Fruit fly (Drosophila melanogaster) whole organism, embryonic: Measurements from ENCODE around the gene CG44000.

Experiments
- B-H2 ChIP-seq: fragments of 200-800 bp; sonication (Bioruptor generic); optimal IDR thresholded peaks from 2 replicates; lab custom pipeline; 2018; ENCODE audit warnings: missing biosample characterization, mild to moderate bottlenecking, missing genetic modification characterization
- CG10267 ChIP-seq: fragments of 200-800 bp; sonication (Bioruptor generic); optimal IDR thresholded peaks from 2 replicates; lab custom pipeline; 2018; ENCODE audit warnings: missing biosample characterization, mild to moderate bottlenecking, missing genetic modification characterization, moderate library complexity
- CG12104 ChIP-seq: fragments of 200-800 bp; sonication (Bioruptor generic); optimal IDR thresholded peaks from 3 replicates; lab custom pipeline; 2016; ENCODE audit warnings: missing biosample characterization, missing genetic modification characterization
- CG13894 ChIP-seq: fragments of 200-800 bp; sonication (Bioruptor generic); optimal IDR thresholded peaks from 3 replicates; lab custom pipeline; 2018; ENCODE audit warnings: missing biosample characterization, mild to moderate bottlenecking, missing genetic modification characterization, moderate library complexity
- CG1529 ChIP-seq: fragments of 200-800 bp; sonication (Bioruptor generic); optimal IDR thresholded peaks from 3 replicates; lab custom pipeline; 2018; ENCODE audit warnings: missing biosample characterization, missing genetic modification characterization
- CG15601 ChIP-seq: fragments of 200-800 bp; sonication (Bioruptor generic); optimal IDR thresholded peaks from 3 replicates; lab custom pipeline; 2019; ENCODE audit warnings: missing biosample characterization, mild to moderate bottlenecking, missing genetic modification characterization, moderate library complexity
- CG1602 ChIP-seq: fragments of 200-800 bp; sonication (Bioruptor generic); optimal IDR thresholded peaks from 3 replicates; lab custom pipeline; 2016; ENCODE audit warnings: missing biosample characterization, missing genetic modification characterization
- CG17186 ChIP-seq: fragments of 200-800 bp; sonication (Bioruptor generic); optimal IDR thresholded peaks from 3 replicates; lab custom pipeline; 2017; ENCODE audit warnings: missing biosample characterization, missing genetic modification reagents, missing genetic modification characterization
- CG17361 ChIP-seq: fragments of 200-800 bp; sonication (Bioruptor generic); IDR thresholded peaks from 3 replicates; pipeline ENCODE4 v1.3.6; 2022; ENCODE audit warnings: missing biosample characterization, missing genetic modification characterization
- CG18011 ChIP-seq: fragments of 200-800 bp; sonication (Bioruptor generic); optimal IDR thresholded peaks from 2 replicates; lab custom pipeline; 2017; ENCODE audit warnings: missing biosample characterization, missing genetic modification characterization, mild to moderate bottlenecking, moderate library complexity, missing genotype
- CG1832 ChIP-seq: fragments of 200-800 bp; sonication (Bioruptor generic); optimal IDR thresholded peaks from 2 replicates; lab custom pipeline; 2017; ENCODE audit warnings: missing biosample characterization, mild to moderate bottlenecking, missing genetic modification characterization, inconsistent platforms
- CG2116 ChIP-seq: fragments of 200-800 bp; sonication (Bioruptor generic); optimal IDR thresholded peaks from 3 replicates; lab custom pipeline; 2018; ENCODE audit warnings: missing biosample characterization, mild to moderate bottlenecking, missing genetic modification characterization
- CG31441 ChIP-seq: fragments of 200-800 bp; sonication (Bioruptor generic); IDR thresholded peaks from 2 replicates; pipeline ENCODE4 v1.3.6; 2022; ENCODE audit warnings: missing biosample characterization, missing genetic modification characterization
- CG4820 ChIP-seq: fragments of 200-800 bp; sonication (Bioruptor generic); optimal IDR thresholded peaks from 3 replicates; lab custom pipeline; 2016; ENCODE audit warnings: missing biosample characterization, missing genetic modification characterization
- CG6765 ChIP-seq: fragments of 200-800 bp; sonication (Bioruptor generic); optimal IDR thresholded peaks from 3 replicates; lab custom pipeline; 2017; ENCODE audit warnings: missing biosample characterization, mild to moderate bottlenecking, missing genetic modification characterization
- CG6791 ChIP-seq: fragments of 200-800 bp; sonication (Bioruptor generic); IDR thresholded peaks from 3 replicates; pipeline ENCODE4 v1.3.6; 2022; ENCODE audit warnings: missing biosample characterization, missing genetic modification characterization; ENCODE audit not compliant: partially characterized antibody
- CG7745 ChIP-seq: fragments of 200-800 bp; sonication (Bioruptor generic); optimal IDR thresholded peaks from 2 replicates; lab custom pipeline; 2018; ENCODE audit warnings: missing biosample characterization, mild to moderate bottlenecking, missing genetic modification characterization, moderate library complexity
- CG7786 ChIP-seq: fragments of 200-800 bp; sonication (Bioruptor generic); optimal IDR thresholded peaks from 2 replicates; lab custom pipeline; 2016; ENCODE audit warnings: missing biosample characterization, missing genetic modification characterization
- CG9817 ChIP-seq: fragments of 200-800 bp; sonication (Bioruptor generic); optimal IDR thresholded peaks from 2 replicates; lab custom pipeline; 2018; ENCODE audit warnings: missing biosample characterization, mild to moderate bottlenecking, missing genetic modification characterization, moderate library complexity
- Dip2 ChIP-seq: fragments of 200-800 bp; sonication (Bioruptor generic); IDR thresholded peaks from 2 replicates; pipeline ENCODE4 v1.3.6; 2022; ENCODE audit warnings: missing biosample characterization, missing genetic modification characterization
- Drgx ChIP-seq: fragments of 200-800 bp; sonication (Bioruptor generic); IDR thresholded peaks from 2 replicates; pipeline ENCODE4 v1.3.6; 2022; ENCODE audit warnings: missing biosample characterization, missing genetic modification characterization
- Ets65A ChIP-seq: fragments of 200-800 bp; sonication (Bioruptor generic); peaks from one replicate; lab custom pipeline; 2016; ENCODE audit warnings: missing biosample characterization, missing genetic modification characterization
- Gsc ChIP-seq: fragments of 200-800 bp; sonication (Bioruptor generic); IDR thresholded peaks from 2 replicates; pipeline ENCODE4 v1.3.6; 2022; ENCODE audit warnings: missing biosample characterization, missing genetic modification characterization
- Hr39 ChIP-seq: fragments of >200 bp; optimal IDR thresholded peaks from 2 replicates; lab custom pipeline; 2017
- Jarid2 ChIP-seq: fragments of 200-800 bp; sonication (Bioruptor generic); optimal IDR thresholded peaks from 3 replicates; lab custom pipeline; 2017; ENCODE audit warnings: mild to moderate bottlenecking, missing biosample characterization, missing genetic modification reagents, missing genetic modification characterization
- Oaz ChIP-seq: fragments of 200-800 bp; sonication (Bioruptor generic); IDR thresholded peaks from 2 replicates; pipeline ENCODE4 v1.3.6; 2022; ENCODE audit warnings: missing biosample characterization, missing genetic modification characterization
- Ravus ChIP-seq: fragments of 200-800 bp; sonication (Bioruptor generic); IDR thresholded peaks from 2 replicates; pipeline ENCODE4 v1.3.6; 2022; ENCODE audit warnings: missing biosample characterization, missing genetic modification characterization
- Sry-β ChIP-seq: fragments of 200-800 bp; sonication (Bioruptor generic); optimal IDR thresholded peaks from 2 replicates; lab custom pipeline; 2018; ENCODE audit warnings: missing biosample characterization, mild to moderate bottlenecking, missing genetic modification characterization, moderate library complexity
- Vsx1 ChIP-seq: fragments of 200-800 bp; sonication (Bioruptor generic); optimal IDR thresholded peaks from 2 replicates; lab custom pipeline; 2017; ENCODE audit warnings: missing biosample characterization, mild to moderate bottlenecking, missing genetic modification characterization, missing genetic modification reagents
- Xrp1 ChIP-seq: fragments of 200-800 bp; sonication (Bioruptor generic); IDR thresholded peaks from 2 replicates; pipeline ENCODE4 v1.3.6; 2022; ENCODE audit warnings: missing biosample characterization, missing genetic modification characterization
- cato ChIP-seq: fragments of 200-800 bp; sonication (Bioruptor generic); optimal IDR thresholded peaks from 2 replicates; lab custom pipeline; 2016; ENCODE audit warnings: missing biosample characterization, missing genetic modification characterization, borderline replicate concordance
- chif ChIP-seq, 2 experiments: fragments of 200-800 bp; sonication (Bioruptor generic); optimal IDR thresholded peaks; 3 replicates each; lab custom pipeline; 2016; ENCODE audit warnings: missing biosample characterization in 2 of 2, missing genetic modification characterization in 2 of 2
- chm ChIP-seq: fragments of 200-800 bp; sonication (Bioruptor generic); IDR thresholded peaks from 2 replicates; pipeline ENCODE4 v1.3.6; 2022; ENCODE audit warnings: missing biosample characterization, missing genetic modification characterization
- chn ChIP-seq: fragments of 200-800 bp; sonication (Bioruptor generic); optimal IDR thresholded peaks from 2 replicates; lab custom pipeline; 2016; ENCODE audit warnings: missing biosample characterization, missing genetic modification characterization
- croc ChIP-seq: fragments of 200-800 bp; sonication (Bioruptor generic); conservative IDR thresholded peaks from 3 replicates; pipeline ENCODE4 v1.3.6; 2022; ENCODE audit warnings: missing biosample characterization, missing genetic modification characterization
- disco-r ChIP-seq: fragments of 200-800 bp; sonication (Bioruptor generic); optimal IDR thresholded peaks from 2 replicates; lab custom pipeline; 2016; ENCODE audit warnings: missing biosample characterization, missing genetic modification characterization
- esg ChIP-seq: fragments of 200-800 bp; sonication (Bioruptor generic); conservative IDR thresholded peaks from 2 replicates; pipeline ENCODE4 v1.3.6; 2022; ENCODE audit warnings: missing biosample characterization, missing genetic modification characterization
- eve ChIP-seq, 2 experiments: fragments of >200 bp; optimal IDR thresholded peaks; 2 replicates each; lab custom pipeline; 2017; ENCODE audit warnings: missing biosample characterization in 2 of 2, missing genetic modification characterization in 2 of 2
- eyg ChIP-seq: fragments of 200-800 bp; sonication (Bioruptor generic); optimal IDR thresholded peaks from 3 replicates; lab custom pipeline; 2016; ENCODE audit warnings: missing biosample characterization, missing genetic modification characterization
- ftz-f1 ChIP-seq: fragments of 200-800 bp; sonication (Bioruptor generic); optimal IDR thresholded peaks from 2 replicates; lab custom pipeline; 2016; ENCODE audit warnings: missing biosample characterization, missing genetic modification characterization
- gsb-n ChIP-seq: fragments of 200-800 bp; sonication (Bioruptor generic); optimal IDR thresholded peaks from 3 replicates; lab custom pipeline; 2018; ENCODE audit warnings: missing biosample characterization, mild to moderate bottlenecking, missing genetic modification characterization
- h ChIP-seq: fragments of >200 bp; optimal IDR thresholded peaks from 2 replicates; lab custom pipeline; 2017
- ham ChIP-seq: fragments of 200-800 bp; sonication (Bioruptor generic); IDR thresholded peaks from 2 replicates; pipeline ENCODE4 v1.3.6; 2022; ENCODE audit warnings: missing biosample characterization, missing genetic modification characterization
- klu ChIP-seq: fragments of 200-800 bp; sonication (Bioruptor generic); IDR thresholded peaks from 2 replicates; pipeline ENCODE4 v1.3.6; 2022; ENCODE audit warnings: missing biosample characterization, missing genetic modification characterization
- lbe ChIP-seq: fragments of 200-800 bp; sonication (Bioruptor generic); optimal IDR thresholded peaks from 2 replicates; lab custom pipeline; 2016; ENCODE audit warnings: missing biosample characterization, mild to moderate bottlenecking, missing genetic modification characterization
- nerfin-1 ChIP-seq: fragments of 200-800 bp; sonication (Bioruptor generic); optimal IDR thresholded peaks from 3 replicates; lab custom pipeline; 2019; ENCODE audit warnings: missing biosample characterization, mild to moderate bottlenecking, missing genetic modification characterization, moderate library complexity
- onecut ChIP-seq: fragments of 200-800 bp; sonication (Bioruptor generic); IDR thresholded peaks from 2 replicates; pipeline ENCODE4 v1.3.6; 2022; ENCODE audit warnings: missing biosample characterization, missing genetic modification characterization
- ro ChIP-seq: fragments of 200-800 bp; sonication (Bioruptor generic); IDR thresholded peaks from 2 replicates; pipeline ENCODE4 v1.3.6; 2022; ENCODE audit warnings: missing biosample characterization, missing genetic modification characterization
- sc ChIP-seq, 3 experiments: fragments of >200 bp in 2 of 3; fragments of 200-800 bp in 1 of 3; sonication (Bioruptor generic) in 1 of 3; optimal IDR thresholded peaks; 2 replicates in 2 of 3; 3 replicates in 1 of 3; lab custom pipeline; 2017; ENCODE audit warnings: mild to moderate bottlenecking in 1 of 3, missing biosample characterization in 1 of 3, missing genetic modification characterization in 1 of 3, missing genetic modification reagents in 1 of 3
- sqz ChIP-seq: fragments of 200-800 bp; sonication (Bioruptor generic); optimal IDR thresholded peaks from 3 replicates; lab custom pipeline; 2018; ENCODE audit warnings: missing biosample characterization, mild to moderate bottlenecking, missing genetic modification characterization
- tin ChIP-seq: fragments of 200-800 bp; sonication (Bioruptor generic); optimal IDR thresholded peaks from 3 replicates; lab custom pipeline; 2016; ENCODE audit warnings: missing biosample characterization, missing genetic modification characterization
- tna ChIP-seq: fragments of 200-800 bp; sonication (Bioruptor generic); IDR thresholded peaks from 2 replicates; pipeline ENCODE4 v1.3.6; 2022; ENCODE audit warnings: missing biosample characterization, missing genetic modification characterization; ENCODE audit not compliant: partially characterized antibody

CG44000 gene

dm6 chr2L:5010784-5011260 lies 32.2 kb upstream of the CG44000 start, which contains the start of the genes CG31917, Tfb5 and SelT (continued):
- peak; percentile 57; the same call in 1 of the 2 replicates for TF ChIP-seq onecut (GFP tag; lab: Robert Waterston, UW)
- no peak for TF ChIP-seq Oaz (GFP tag; lab: Robert Waterston, UW)
- TF ChIP-seq cato: peak; percentile 8
- TF ChIP-seq Dip2 (GFP tag; lab: Robert Waterston, UW): no peak
- no peak for TF ChIP-seq CG31441
- no peak for TF ChIP-seq eyg (GFP tag; lab: Kevin White, UChicago)
- TF ChIP-seq Ets65A: peak; percentile 94
- peak; percentile 55 for TF ChIP-seq CG1602 (GFP tag; lab: Kevin White, UChicago)
- TF ChIP-seq CG1529: no peak
- TF ChIP-seq CG15601 (tag; lab: Kevin White, UChicago): peak; percentile 58
- peak; percentile 96 for TF ChIP-seq Sry-β
- TF ChIP-seq tna (GFP tag; lab: Robert Waterston, UW): no peak
- no peak for TF ChIP-seq Vsx1 (GFP tag; lab: Kevin White, UChicago)
- TF ChIP-seq CG6791 (GFP tag; lab: Robert Waterston, UW): peak; percentile 57; the same call in 2 of the 3 replicates
- no peak for TF ChIP-seq eve (GFP tag; optimal IDR thresholded peaks at IDR 0.05; lab: Kevin White, UChicago)
- no peak for TF ChIP-seq klu (GFP tag; lab: Robert Waterston, UW)
- TF ChIP-seq ftz-f1: peak; percentile 67
- TF ChIP-seq sqz (GFP tag; lab: Kevin White, UChicago): no peak
- TF ChIP-seq lbe (GFP tag; lab: Kevin White, UChicago): peak; percentile 48
- TF ChIP-seq CG17361: no peak; the same call in 1 of the 3 replicates
- TF ChIP-seq chm (GFP tag; lab: Robert Waterston, UW): no peak
- no peak for TF ChIP-seq Hr39
- TF ChIP-seq Gsc: no peak
- TF ChIP-seq CG1832 (GFP tag; lab: Kevin White, UChicago): no peak
- TF ChIP-seq CG7745 (tag; lab: Kevin White, UChicago): no peak
- peak; percentile 39 for TF ChIP-seq CG7786 (GFP tag; lab: Kevin White, UChicago)
- TF ChIP-seq Ravus (GFP tag; lab: Robert Waterston, UW): no peak
- peak; percentile 45 for TF ChIP-seq nerfin-1
- TF ChIP-seq sc (optimal IDR thresholded peaks at IDR 0.05; lab: Kevin White, UChicago): no peak
- no peak for TF ChIP-seq sc (GFP tag; optimal IDR thresholded peaks at IDR 0.05; lab: Kevin White, UChicago)
- peak; percentile 75 for TF ChIP-seq CG9817 (tag; lab: Kevin White, UChicago)
- TF ChIP-seq CG6765 (GFP tag; lab: Kevin White, UChicago): no peak
- peak; percentile 56 for TF ChIP-seq CG2116
- TF ChIP-seq CG12104 (GFP tag; lab: Kevin White, UChicago): peak; percentile 40
- peak; percentile 55 for TF ChIP-seq disco-r
- no peak for TF ChIP-seq ham (GFP tag; lab: Robert Waterston, UW)
- peak; percentile 43; the same call in 1 of the 2 replicates for TF ChIP-seq Xrp1 (GFP tag; lab: Robert Waterston, UW)
- no peak for TF ChIP-seq esg (GFP tag; lab: Robert Waterston, UW)
- peak; percentile 51 for TF ChIP-seq tin (GFP tag; lab: Kevin White, UChicago)
- peak; percentile 52 for TF ChIP-seq CG10267 (tag; lab: Kevin White, UChicago)
- no peak for TF ChIP-seq ro (GFP tag; lab: Robert Waterston, UW)
- peak; percentile 9 for TF ChIP-seq chn (GFP tag; lab: Kevin White, UChicago)
- TF ChIP-seq gsb-n (tag; lab: Kevin White, UChicago): no peak
- no peak for TF ChIP-seq Drgx (GFP tag; lab: Robert Waterston, UW)
- no peak for TF ChIP-seq croc (GFP tag; lab: Robert Waterston, UW)
- no peak for TF ChIP-seq CG18011 (GFP tag; lab: Kevin White, UChicago)
- TF ChIP-seq CG4820 (GFP tag; lab: Kevin White, UChicago): peak; percentile 24
- no peak for TF ChIP-seq CG17186 (GFP tag; lab: Kevin White, UChicago)
- TF ChIP-seq h (lab: Kevin White, UChicago): no peak
- TF ChIP-seq CG13894 (tag; lab: Kevin White, UChicago): no peak
- TF ChIP-seq Jarid2 (GFP tag; lab: Kevin White, UChicago): no peak
- peak; percentile 42 for TF ChIP-seq B-H2 (GFP tag; lab: Kevin White, UChicago)
- peak; percentile 17 to 52 for TF ChIP-seq chif (GFP tag; optimal IDR thresholded peaks at IDR 0.05; lab: Kevin White, UChicago)
